Worm (Caenorhabditis elegans) whole organism, L1 larva: ENCODE results near the gene H13N06.7.

Source experiments
- F16B12.6 ChIP-seq: fragments of 150-350 bp; optimal IDR thresholded peaks from 2 replicates; lab custom pipeline; 2014; ENCODE audit warnings: missing biosample characterization, missing genetic modification characterization
- aha-1 ChIP-seq: fragments of 150-350 bp; optimal IDR thresholded peaks from 2 replicates; lab custom pipeline; 2014; ENCODE audit warnings: missing biosample characterization, missing genetic modification characterization
- alr-1 ChIP-seq: fragments of 200-800 bp; sonication (Bioruptor generic); optimal IDR thresholded peaks from 2 replicates; lab custom pipeline; 2018; ENCODE audit warnings: borderline replicate concordance, mild to moderate bottlenecking, missing genetic modification characterization, missing compliant biosample characterization
- ceh-63 ChIP-seq: fragments of 200-800 bp; sonication (Bioruptor generic); optimal IDR thresholded peaks from 2 replicates; lab custom pipeline; 2018; ENCODE audit warnings: mild to moderate bottlenecking, missing genetic modification characterization, missing compliant biosample characterization
- ceh-8 ChIP-seq: fragments of 200-800 bp; sonication (Bioruptor generic); optimal IDR thresholded peaks from 2 replicates; lab custom pipeline; 2018; ENCODE audit warnings: mild to moderate bottlenecking, missing genetic modification characterization, moderate library complexity, missing compliant biosample characterization
- ceh-82 ChIP-seq, 3 experiments: fragments of 150-350 bp in 1 of 3; sonication (generic microtip) in 2 of 3; optimal IDR thresholded peaks; 2 replicates each; lab custom pipeline; 2014 to 2017; ENCODE audit warnings: missing biosample characterization in 3 of 3, missing genetic modification characterization in 3 of 3
- ceh-88 ChIP-seq: fragments of 200-800 bp; sonication (Bioruptor generic); IDR thresholded peaks from 2 replicates; pipeline ENCODE4 v1.3.6; 2022; ENCODE audit warnings: missing genetic modification characterization, missing compliant biosample characterization
- dpl-1 ChIP-seq, 3 experiments: fragments of 150-350 bp in 2 of 3; sonication (generic microtip) in 1 of 3; optimal IDR thresholded peaks; 2 replicates each; lab custom pipeline; 2014 to 2017; ENCODE audit warnings: missing biosample characterization in 3 of 3, missing genetic modification characterization in 3 of 3, missing genetic modification reagents in 3 of 3
- efl-1 ChIP-seq, 4 experiments: fragments of 150-350 bp; optimal IDR thresholded peaks in 3 of 4; peaks in 1 of 4; 1 replicate in 1 of 4; 2 replicates in 3 of 4; lab custom pipeline; 2014; ENCODE audit warnings: missing biosample characterization in 2 of 4, missing genetic modification characterization in 2 of 4, missing genetic modification reagents in 2 of 4
- egl-27 ChIP-seq, 2 experiments: fragments of 150-350 bp in 1 of 2; sonication (generic microtip); optimal IDR thresholded peaks; 3 replicates each; lab custom pipeline; 2017 to 2018; ENCODE audit warnings: missing biosample characterization in 2 of 2, missing genetic modification characterization in 2 of 2, missing genetic modification reagents in 2 of 2
- elt-3 ChIP-seq, 6 experiments: fragments of 150-350 bp in 1 of 6; sonication (generic microtip); optimal IDR thresholded peaks; 2 replicates each; lab custom pipeline; 2017 to 2018; ENCODE audit warnings: missing biosample characterization in 6 of 6, missing genetic modification characterization in 6 of 6, inconsistent platforms in 1 of 6
- fkh-10 ChIP-seq: sonication (generic microtip); optimal IDR thresholded peaks from 2 replicates; lab custom pipeline; 2017; ENCODE audit warnings: missing biosample characterization, missing genetic modification reagents, missing genetic modification characterization
- fkh-4 ChIP-seq: sonication (generic microtip); optimal IDR thresholded peaks from 2 replicates; lab custom pipeline; 2016; ENCODE audit warnings: missing compliant biosample characterization, missing genetic modification characterization, borderline replicate concordance
- fkh-8 ChIP-seq: sonication (generic microtip); optimal IDR thresholded peaks from 2 replicates; lab custom pipeline; 2016; ENCODE audit warnings: mild to moderate bottlenecking, missing genetic modification characterization, missing compliant biosample characterization
- fos-1 ChIP-seq: fragments of 150-350 bp; optimal IDR thresholded peaks from 2 replicates; lab custom pipeline; 2014; ENCODE audit warnings: missing biosample characterization, missing genetic modification characterization
- hlh-17 ChIP-seq: fragments of 200-800 bp; sonication (Bioruptor generic); optimal IDR thresholded peaks from 2 replicates; lab custom pipeline; 2018; ENCODE audit warnings: missing genetic modification characterization, mild to moderate bottlenecking, missing compliant biosample characterization, moderate library complexity, borderline replicate concordance
- hlh-4 ChIP-seq: sonication (generic microtip); optimal IDR thresholded peaks from 2 replicates; lab custom pipeline; 2016; ENCODE audit warnings: mild to moderate bottlenecking, missing genetic modification characterization, missing compliant biosample characterization
- irx-1 ChIP-seq: sonication (generic microtip); optimal IDR thresholded peaks from 2 replicates; lab custom pipeline; 2016; ENCODE audit warnings: missing genetic modification characterization, missing compliant biosample characterization
- isw-1 ChIP-seq: fragments of 200-800 bp; sonication (Bioruptor generic); IDR thresholded peaks from 2 replicates; pipeline ENCODE4 v1.3.6; 2022; ENCODE audit warnings: missing genetic modification characterization, missing compliant biosample characterization
- lin-13 ChIP-seq: fragments of 150-350 bp; optimal IDR thresholded peaks from 2 replicates; lab custom pipeline; 2014; ENCODE audit warnings: missing biosample characterization, missing genetic modification reagents, missing genetic modification characterization
- lin-14 ChIP-seq: fragments of 200-800 bp; sonication (Bioruptor generic); optimal IDR thresholded peaks from 2 replicates; lab custom pipeline; 2018; ENCODE audit warnings: mild to moderate bottlenecking, missing genetic modification characterization, moderate library complexity, missing compliant biosample characterization
- lin-15B ChIP-seq: fragments of 150-350 bp; sonication (generic microtip); optimal IDR thresholded peaks from 3 replicates; lab custom pipeline; 2014; ENCODE audit warnings: missing biosample characterization, missing genetic modification characterization
- lin-35 ChIP-seq, 2 experiments: fragments of 150-350 bp; optimal IDR thresholded peaks; 2 replicates each; lab custom pipeline; 2014; ENCODE audit warnings: missing biosample characterization in 2 of 2, missing genetic modification characterization in 2 of 2, missing genetic modification reagents in 2 of 2
- lin-39 ChIP-seq: fragments of 150-350 bp; optimal IDR thresholded peaks from 2 replicates; lab custom pipeline; 2014; ENCODE audit warnings: missing biosample characterization, missing genetic modification reagents, missing genetic modification characterization
- lir-3 ChIP-seq: sonication (generic microtip); optimal IDR thresholded peaks from 2 replicates; lab custom pipeline; 2016; ENCODE audit warnings: mild to moderate bottlenecking, missing genetic modification characterization, moderate library complexity, missing compliant biosample characterization; ENCODE audit not compliant: poor library complexity
- lsy-2 ChIP-seq, 2 experiments: fragments of 150-350 bp; optimal IDR thresholded peaks; 2 replicates each; lab custom pipeline; 2014; ENCODE audit warnings: missing biosample characterization in 2 of 2, missing genetic modification characterization in 2 of 2
- mdl-1 ChIP-seq, 2 experiments: fragments of 150-350 bp; optimal IDR thresholded peaks; 2 replicates each; lab custom pipeline; 2014 to 2017; ENCODE audit warnings: missing biosample characterization in 2 of 2, missing genetic modification characterization in 2 of 2, inconsistent platforms in 1 of 2
- mep-1 ChIP-seq: fragments of 150-350 bp; optimal IDR thresholded peaks from 2 replicates; lab custom pipeline; 2014; ENCODE audit warnings: missing biosample characterization, missing genetic modification characterization
- nhr-19 ChIP-seq: fragments of 200-800 bp; sonication (Bioruptor generic); conservative IDR thresholded peaks from 2 replicates; pipeline ENCODE4 v1.3.6; 2022; ENCODE audit warnings: missing genetic modification characterization, missing compliant biosample characterization
- nhr-20 ChIP-seq: sonication (generic microtip); optimal IDR thresholded peaks from 2 replicates; lab custom pipeline; 2016; ENCODE audit warnings: mild to moderate bottlenecking, missing genetic modification characterization, missing compliant biosample characterization
- nhr-237 ChIP-seq: fragments of 150-350 bp; optimal IDR thresholded peaks from 2 replicates; lab custom pipeline; 2014; ENCODE audit warnings: missing biosample characterization, missing genetic modification characterization
- nhr-47 ChIP-seq: sonication (generic microtip); optimal IDR thresholded peaks from 2 replicates; lab custom pipeline; 2016; ENCODE audit warnings: mild to moderate bottlenecking, missing genetic modification characterization, moderate library complexity, missing compliant biosample characterization
- nhr-71 ChIP-seq: sonication (generic microtip); optimal IDR thresholded peaks from 2 replicates; lab custom pipeline; 2016; ENCODE audit warnings: mild to moderate bottlenecking, missing genetic modification characterization, moderate library complexity, missing compliant biosample characterization
- pax-3 ChIP-seq: fragments of 200-800 bp; sonication (Bioruptor generic); optimal IDR thresholded peaks from 2 replicates; lab custom pipeline; 2018; ENCODE audit warnings: mild to moderate bottlenecking, missing genetic modification characterization, moderate library complexity, missing compliant biosample characterization
- rnt-1 ChIP-seq: sonication (generic microtip); optimal IDR thresholded peaks from 2 replicates; lab custom pipeline; 2016; ENCODE audit warnings: mild to moderate bottlenecking, missing genetic modification characterization, moderate library complexity, missing compliant biosample characterization
- snpc-4 ChIP-seq: fragments of 150-350 bp; optimal IDR thresholded peaks from 2 replicates; lab custom pipeline; 2014; ENCODE audit warnings: missing biosample characterization, missing genetic modification characterization
- snu-23 ChIP-seq: sonication (generic microtip); optimal IDR thresholded peaks from 2 replicates; lab custom pipeline; 2016; ENCODE audit warnings: missing genetic modification characterization, missing compliant biosample characterization
- swsn-7 ChIP-seq: sonication (generic microtip); optimal IDR thresholded peaks from 2 replicates; lab custom pipeline; 2016; ENCODE audit warnings: missing genetic modification characterization, missing compliant biosample characterization
- tbx-2 ChIP-seq: sonication (generic microtip); optimal IDR thresholded peaks from 2 replicates; lab custom pipeline; 2016; ENCODE audit warnings: missing genetic modification characterization, missing compliant biosample characterization
- tlp-1 ChIP-seq: fragments of 150-350 bp; optimal IDR thresholded peaks from 2 replicates; lab custom pipeline; 2014; ENCODE audit warnings: missing biosample characterization, missing genetic modification characterization
- unc-62 ChIP-seq: fragments of 150-350 bp; optimal IDR thresholded peaks from 2 replicates; lab custom pipeline; 2014; ENCODE audit warnings: missing biosample characterization, missing genetic modification reagents, missing genetic modification characterization
- unc-98 ChIP-seq: fragments of 200-800 bp; sonication (Bioruptor generic); IDR thresholded peaks from 2 replicates; pipeline ENCODE4 v1.3.6; 2022; ENCODE audit warnings: missing genetic modification characterization, missing compliant biosample characterization
- vab-15 ChIP-seq: sonication (generic microtip); optimal IDR thresholded peaks from 2 replicates; lab custom pipeline; 2017; ENCODE audit warnings: missing genotype, mild to moderate bottlenecking, missing genetic modification characterization, missing compliant biosample characterization
- zag-1 ChIP-seq: fragments of 150-350 bp; optimal IDR thresholded peaks from 2 replicates; lab custom pipeline; 2014; ENCODE audit warnings: missing biosample characterization, missing genetic modification characterization
- zip-4 ChIP-seq: fragments of 200-800 bp; sonication (Bioruptor generic); optimal IDR thresholded peaks from 2 replicates; lab custom pipeline; 2018; ENCODE audit warnings: mild to moderate bottlenecking, missing genetic modification characterization, moderate library complexity, missing compliant biosample characterization
- ztf-11 ChIP-seq, 2 experiments: sonication (generic microtip); optimal IDR thresholded peaks; 2 replicates each; lab custom pipeline; 2016 to 2017; ENCODE audit warnings: missing genetic modification characterization in 2 of 2, missing biosample characterization in 1 of 2, missing compliant biosample characterization in 1 of 2
- ztf-4 ChIP-seq: fragments of 150-350 bp; optimal IDR thresholded peaks from 2 replicates; lab custom pipeline; 2014; ENCODE audit warnings: missing biosample characterization, missing genetic modification characterization

Gene H13N06.7

ce11 chrX:15533260-15533659 lies 30.3 kb downstream of the H13N06.7 start (continued):
- TF ChIP-seq nhr-19 = no peak
- peak; percentile 52 for TF ChIP-seq nhr-71 (tag; lab: Kevin White, UChicago)
- no peak for TF ChIP-seq hlh-4
- no peak for TF ChIP-seq tlp-1 (tag; lab: Kevin White, UChicago)
- TF ChIP-seq nhr-47 (tag; lab: Kevin White, UChicago) = peak; percentile 17
- TF ChIP-seq fkh-8 = peak; percentile 61
- TF ChIP-seq dpl-1 (GFP tag; optimal IDR thresholded peaks at IDR 0.05; lab: Kevin White, UChicago) = no peak
- no peak for TF ChIP-seq elt-3 (tag; optimal IDR thresholded peaks at IDR 0.05; lab: Kevin White, UChicago)
- no peak for TF ChIP-seq aha-1 (tag; lab: Kevin White, UChicago)

ce11 chrX:15533847-15534246 lies 30.9 kb downstream of the H13N06.7 start:
- peak; percentile 67 for TF ChIP-seq snpc-4 (tag; lab: Kevin White, UChicago)

ce11 chrX:15535190-15535636 lies 32.3 kb downstream of the H13N06.7 start:
- TF ChIP-seq ceh-63 = peak; percentile 66
- TF ChIP-seq ztf-11 (tag; optimal IDR thresholded peaks at IDR 0.05; lab: Kevin White, UChicago) = peak in 1 of 2 experiments; percentile 23
- peak in 2 of 3 experiments; percentile 3 to 22 for TF ChIP-seq dpl-1 (GFP tag; optimal IDR thresholded peaks at IDR 0.05; lab: Kevin White, UChicago)
- TF ChIP-seq lsy-2 (tag; optimal IDR thresholded peaks at IDR 0.05; lab: Kevin White, UChicago) = peak; percentile 53 to 58
- TF ChIP-seq fkh-4 (tag; lab: Kevin White, UChicago) = no peak
- TF ChIP-seq nhr-20 (tag; lab: Kevin White, UChicago) = peak; percentile 39
- TF ChIP-seq mdl-1 (tag; optimal IDR thresholded peaks at IDR 0.05; lab: Kevin White, UChicago) = peak in 1 of 2 experiments; percentile 14
- TF ChIP-seq efl-1 (optimal IDR thresholded peaks at IDR 0.05; lab: Kevin White, UChicago) = peak; percentile 41 to 43
- TF ChIP-seq efl-1 (GFP tag; optimal IDR thresholded peaks at IDR 0.05 in 1 of 2; lab: Kevin White, UChicago) = no peak
- peak; percentile 2 for TF ChIP-seq mep-1 (tag; lab: Kevin White, UChicago)
- peak; percentile 71 for TF ChIP-seq snu-23
- peak; percentile 38 for TF ChIP-seq irx-1
- peak in 1 of 2 experiments; percentile 53 for TF ChIP-seq egl-27 (tag; optimal IDR thresholded peaks at IDR 0.05; lab: Kevin White, UChicago)
- TF ChIP-seq ceh-88 (GFP tag; lab: Robert Waterston, UW) = peak; percentile 49; the same call in 1 of the 2 replicates
- no peak for TF ChIP-seq hlh-17
- TF ChIP-seq lin-39 (tag; lab: Kevin White, UChicago) = peak; percentile 18
- TF ChIP-seq ceh-8 = peak; percentile 61
- TF ChIP-seq lin-14 = peak; percentile 96
- TF ChIP-seq lir-3 (tag; lab: Kevin White, UChicago) = peak; percentile 4
- TF ChIP-seq fkh-10 (GFP tag; lab: Kevin White, UChicago) = peak; percentile 86
- TF ChIP-seq ceh-82 (tag; optimal IDR thresholded peaks at IDR 0.05; lab: Kevin White, UChicago) = peak; percentile 48 to 66 (median 51)
- peak; percentile 91 for TF ChIP-seq nhr-71 (tag; lab: Kevin White, UChicago)
- TF ChIP-seq rnt-1 = peak; percentile 73
- peak; percentile 10 for TF ChIP-seq zip-4 (GFP tag; lab: Kevin White, UChicago)
- no peak for TF ChIP-seq nhr-237 (tag; lab: Kevin White, UChicago)
- peak; percentile 69 for TF ChIP-seq pax-3 (tag; lab: Kevin White, UChicago)
- no peak for TF ChIP-seq alr-1
- no peak for TF ChIP-seq unc-62 (GFP tag; lab: Kevin White, UChicago)
- TF ChIP-seq tbx-2 (tag; lab: Kevin White, UChicago) = peak; percentile 87
- peak; percentile 54 for TF ChIP-seq isw-1 (GFP tag; lab: Robert Waterston, UW)
- peak; percentile 82 for TF ChIP-seq ztf-4
- TF ChIP-seq nhr-47 (tag; lab: Kevin White, UChicago) = peak; percentile 83
- peak in 1 of 2 experiments; percentile 55 for TF ChIP-seq lin-35 (GFP tag; optimal IDR thresholded peaks at IDR 0.05; lab: Kevin White, UChicago)
- TF ChIP-seq zag-1 (tag; lab: Kevin White, UChicago) = peak; percentile 39
- TF ChIP-seq fos-1 (tag; lab: Kevin White, UChicago) = no peak
- peak; percentile 71 for TF ChIP-seq swsn-7 (tag; lab: Kevin White, UChicago)
- TF ChIP-seq unc-98 = no peak
- no peak for TF ChIP-seq vab-15 (tag; lab: Kevin White, UChicago)
- TF ChIP-seq F16B12.6 (tag; lab: Kevin White, UChicago) = no peak
- peak; percentile 58 for TF ChIP-seq lin-13 (GFP tag; lab: Kevin White, UChicago)
- no peak for TF ChIP-seq lin-15B (tag; lab: Kevin White, UChicago)
